Fruit fly (Drosophila melanogaster): Measurements from ENCODE around the gene vex.

vex gene

DNA sequence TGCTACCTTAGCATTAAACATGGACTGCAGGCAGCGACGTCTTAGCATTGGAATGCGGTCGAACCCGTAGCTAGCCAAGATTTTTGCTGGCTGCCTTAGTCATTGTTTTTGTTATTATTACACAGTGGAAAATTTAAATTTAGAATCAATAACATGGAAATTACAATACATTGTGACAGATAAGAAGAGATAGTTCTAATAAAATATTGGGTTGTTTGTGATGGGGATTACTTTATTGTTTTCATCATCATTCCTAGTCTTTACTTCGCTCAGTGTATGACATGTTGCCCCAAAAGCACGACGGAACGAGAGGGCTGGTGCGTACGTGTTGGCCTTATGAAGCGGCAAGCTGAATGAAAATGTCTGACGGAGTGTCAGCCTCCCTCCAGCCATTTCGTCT, 103.1 kb downstream of the vex start (continued):
- TF ChIP-seq CG11504 (tag; optimal IDR thresholded peaks at IDR 0.05): peak; percentile 90
- peak; percentile 51 for TF ChIP-seq CG9215 (GFP tag; IDR thresholded peaks at IDR 0.05)
- TF ChIP-seq slou (GFP tag; optimal IDR thresholded peaks at IDR 0.05): no peak
- TF ChIP-seq prd (optimal IDR thresholded peaks at IDR 0.05): no peak
- peak; percentile 84 for TF ChIP-seq prd (GFP tag; IDR thresholded peaks at IDR 0.05)
- TF ChIP-seq vfl (GFP tag; optimal IDR thresholded peaks at IDR 0.05): peak; percentile 33
- no peak for TF ChIP-seq CG30431 (GFP tag; optimal IDR thresholded peaks at IDR 0.05)
- peak; percentile 53 for TF ChIP-seq NC2β (GFP tag; optimal IDR thresholded peaks at IDR 0.05)
- peak; percentile 86 for TF ChIP-seq sob (GFP tag; IDR thresholded peaks at IDR 0.05)
- peak; percentile 77 for TF ChIP-seq Fer2 (tag; optimal IDR thresholded peaks at IDR 0.05)
- TF ChIP-seq cad (GFP tag; optimal IDR thresholded peaks at IDR 0.05): no peak
- TF ChIP-seq cg (GFP tag; optimal IDR thresholded peaks at IDR 0.05): no peak
- peak; percentile 37 for TF ChIP-seq trh (GFP tag; optimal IDR thresholded peaks at IDR 0.05)
- peak; percentile 9 for TF ChIP-seq CG10565 (GFP tag; optimal IDR thresholded peaks at IDR 0.05)
- TF ChIP-seq Aef1 (GFP tag; IDR thresholded peaks at IDR 0.05): peak; percentile 86
- peak; percentile 77 for TF ChIP-seq CG11723 (GFP tag; optimal IDR thresholded peaks at IDR 0.05)
- TF ChIP-seq CG1024 (GFP tag; IDR thresholded peaks at IDR 0.05): peak; percentile 70; the same call in 1 of the 2 replicates
- TF ChIP-seq crp (GFP tag; optimal IDR thresholded peaks at IDR 0.05): peak in 1 of 2 experiments; percentile 16
- TF ChIP-seq HmgZ (tag; optimal IDR thresholded peaks at IDR 0.05): peak; percentile 88
- TF ChIP-seq CG17359 (tag; optimal IDR thresholded peaks at IDR 0.05): peak; percentile 92
- peak; percentile 50; the same call in 1 of the 2 replicates for TF ChIP-seq CG16779 (GFP tag; IDR thresholded peaks at IDR 0.05)
- peak; percentile 89 for TF ChIP-seq H2.0 (GFP tag; IDR thresholded peaks at IDR 0.05)
- TF ChIP-seq CG12104 (GFP tag; optimal IDR thresholded peaks at IDR 0.05): peak; percentile 77
- no peak for TF ChIP-seq usp (GFP tag; optimal IDR thresholded peaks at IDR 0.05)
- peak; percentile 76 for TF ChIP-seq Mrtf (GFP tag; IDR thresholded peaks at IDR 0.05)
- TF ChIP-seq insv (GFP tag; optimal IDR thresholded peaks at IDR 0.05): peak in 1 of 2 experiments; percentile 17
- TF ChIP-seq psq (GFP tag; optimal IDR thresholded peaks at IDR 0.05): no peak
- TF ChIP-seq Camta (GFP tag; optimal IDR thresholded peaks at IDR 0.05): peak; percentile 76
- peak; percentile 81 for TF ChIP-seq CG10147 (GFP tag; optimal IDR thresholded peaks at IDR 0.05)
- peak; percentile 65 for TF ChIP-seq CG2875 (GFP tag; optimal IDR thresholded peaks at IDR 0.05)
- peak; percentile 44; the same call in 1 of the 2 replicates for TF ChIP-seq Gsc (GFP tag; IDR thresholded peaks at IDR 0.05)
- peak; percentile 73 for TF ChIP-seq seq (GFP tag; IDR thresholded peaks at IDR 0.05)
- peak; percentile 74 for TF ChIP-seq sug (tag; optimal IDR thresholded peaks at IDR 0.05)
- TF ChIP-seq CG13424 (tag; optimal IDR thresholded peaks at IDR 0.05): peak; percentile 94
- peak; percentile 88 for TF ChIP-seq CG31441 (GFP tag; IDR thresholded peaks at IDR 0.05)
- peak; percentile 81 for TF ChIP-seq CG11456 (GFP tag; IDR thresholded peaks at IDR 0.05)
- TF ChIP-seq CG1602 (GFP tag; optimal IDR thresholded peaks at IDR 0.05): peak; percentile 67
- no peak for TF ChIP-seq HLHmδ (GFP tag; optimal IDR thresholded peaks at IDR 0.05)
- TF ChIP-seq CG9817 (tag; optimal IDR thresholded peaks at IDR 0.05): peak; percentile 86
- TF ChIP-seq Trl (optimal IDR thresholded peaks at IDR 0.05): no peak
- TF ChIP-seq Trl (GFP tag; optimal IDR thresholded peaks at IDR 0.05): peak; percentile 83
- peak; percentile 63 for TF ChIP-seq CG12299 (tag; optimal IDR thresholded peaks at IDR 0.05)
- TF ChIP-seq MESR4 (GFP tag; optimal IDR thresholded peaks at IDR 0.05): no peak
- peak in 1 of 3 experiments; percentile 67 for TF ChIP-seq lola (GFP tag; optimal IDR thresholded peaks at IDR 0.05)
- TF ChIP-seq Eip74EF (GFP tag; optimal IDR thresholded peaks at IDR 0.05): peak in 1 of 2 experiments; percentile 80
- TF ChIP-seq jumu (GFP tag; optimal IDR thresholded peaks at IDR 0.05): peak; percentile 73
- TF ChIP-seq CG10209 (GFP tag; optimal IDR thresholded peaks at IDR 0.05): peak; percentile 69
- no peak for TF ChIP-seq Bgb (GFP tag; IDR thresholded peaks at IDR 0.05; ENCODE audit: partially characterized antibody)
- no peak for TF ChIP-seq ham (GFP tag; IDR thresholded peaks at IDR 0.05)
- peak; percentile 73; the same call in 2 of the 3 replicates for TF ChIP-seq ase (GFP tag; IDR thresholded peaks at IDR 0.05)
- peak; percentile 54 for TF ChIP-seq CG12236 (GFP tag; optimal IDR thresholded peaks at IDR 0.05)

All from whole organism, embryonic.